Fruit fly (Drosophila melanogaster) whole organism, prepupa: Measurements from ENCODE around the gene CG2124.

Source experiments
- CG10631 ChIP-seq: fragments of 200-800 bp; sonication (Bioruptor generic); optimal IDR thresholded peaks from 2 replicates; lab custom pipeline; 2016; ENCODE audit warnings: missing biosample characterization, missing genetic modification characterization
- CG10669 ChIP-seq: fragments of 200-800 bp; sonication (Bioruptor generic); optimal IDR thresholded peaks from 3 replicates; lab custom pipeline; 2018; ENCODE audit warnings: missing biosample characterization, mild to moderate bottlenecking, missing genetic modification characterization, moderate library complexity
- CG11294 ChIP-seq: fragments of 200-800 bp; sonication (Bioruptor generic); IDR thresholded peaks from 2 replicates; pipeline ENCODE4 v1.3.6; 2022; ENCODE audit warnings: missing biosample characterization, missing genetic modification characterization
- CG11762 ChIP-seq: fragments of 200-800 bp; sonication (Bioruptor generic); optimal IDR thresholded peaks from 3 replicates; lab custom pipeline; 2016; ENCODE audit warnings: missing biosample characterization, missing genetic modification characterization; ENCODE audit not compliant: insufficient read depth
- CG11902 ChIP-seq: fragments of 200-800 bp; sonication (Bioruptor generic); optimal IDR thresholded peaks from 3 replicates; lab custom pipeline; 2016; ENCODE audit warnings: missing biosample characterization, missing genetic modification characterization
- CG1621 ChIP-seq: fragments of 200-800 bp; sonication (Bioruptor generic); optimal IDR thresholded peaks from 3 replicates; lab custom pipeline; 2018; ENCODE audit warnings: missing biosample characterization, mild to moderate bottlenecking, missing genetic modification characterization
- CG3032 ChIP-seq: fragments of 200-800 bp; optimal IDR thresholded peaks from 2 replicates; lab custom pipeline; 2019; ENCODE audit warnings: missing biosample characterization, mild to moderate bottlenecking, missing genetic modification characterization, moderate library complexity
- CG31627 ChIP-seq: fragments of 200-800 bp; sonication (Bioruptor generic); optimal IDR thresholded peaks from 3 replicates; lab custom pipeline; 2016; ENCODE audit warnings: missing biosample characterization, missing genetic modification characterization
- CG32006 ChIP-seq: fragments of 200-800 bp; sonication (Bioruptor generic); optimal IDR thresholded peaks from 3 replicates; lab custom pipeline; 2017; ENCODE audit warnings: missing biosample characterization, mild to moderate bottlenecking, missing genetic modification characterization
- CG34406 ChIP-seq: fragments of 200-800 bp; sonication (Bioruptor generic); optimal IDR thresholded peaks from 3 replicates; lab custom pipeline; 2016; ENCODE audit warnings: missing biosample characterization, missing genetic modification characterization
- CG4318 ChIP-seq: fragments of 200-800 bp; sonication (Bioruptor generic); optimal IDR thresholded peaks from 3 replicates; lab custom pipeline; 2017; ENCODE audit warnings: missing biosample characterization, mild to moderate bottlenecking, missing genetic modification characterization
- CG6276 ChIP-seq: fragments of 200-800 bp; sonication (Bioruptor generic); optimal IDR thresholded peaks from 2 replicates; lab custom pipeline; 2017; ENCODE audit warnings: missing biosample characterization, mild to moderate bottlenecking, missing genetic modification characterization
- CG6808 ChIP-seq: fragments of 200-800 bp; sonication (Bioruptor generic); optimal IDR thresholded peaks from 3 replicates; lab custom pipeline; 2017; ENCODE audit warnings: missing biosample characterization, missing genetic modification characterization, mild to moderate bottlenecking, moderate library complexity, missing genetic modification reagents
- CG6854 ChIP-seq: fragments of 200-800 bp; sonication (Bioruptor generic); optimal IDR thresholded peaks from 2 replicates; lab custom pipeline; 2017; ENCODE audit warnings: missing biosample characterization, mild to moderate bottlenecking, missing genetic modification characterization
- CG7368 ChIP-seq: fragments of 200-800 bp; sonication (Bioruptor generic); optimal IDR thresholded peaks from 3 replicates; lab custom pipeline; 2016; ENCODE audit warnings: missing biosample characterization, missing genetic modification characterization
- CG8119 ChIP-seq: fragments of 200-800 bp; sonication (Bioruptor generic); IDR thresholded peaks from 3 replicates; pipeline ENCODE4 v1.3.6; 2022; ENCODE audit warnings: missing biosample characterization, missing genetic modification characterization
- CG8632 ChIP-seq: fragments of 200-800 bp; sonication (Bioruptor generic); optimal IDR thresholded peaks from 3 replicates; lab custom pipeline; 2016; ENCODE audit warnings: missing biosample characterization, missing genetic modification characterization
- CG9139 ChIP-seq: fragments of 200-800 bp; sonication (Bioruptor generic); optimal IDR thresholded peaks from 3 replicates; lab custom pipeline; 2017; ENCODE audit warnings: missing biosample characterization, mild to moderate bottlenecking, missing genetic modification characterization
- Eip75B ChIP-seq: fragments of 200-800 bp; sonication (Bioruptor generic); optimal IDR thresholded peaks from 3 replicates; lab custom pipeline; 2016; ENCODE audit warnings: missing biosample characterization, missing genetic modification characterization
- Eip78C ChIP-seq: fragments of 200-800 bp; sonication (Bioruptor generic); peaks from one replicate; lab custom pipeline; 2016; ENCODE audit warnings: missing biosample characterization, missing genetic modification characterization
- Eip93F ChIP-seq: fragments of 200-800 bp; sonication (Bioruptor generic); optimal IDR thresholded peaks from 2 replicates; lab custom pipeline; 2016; ENCODE audit warnings: missing biosample characterization, mild to moderate bottlenecking, missing genetic modification characterization
- Ets21C ChIP-seq: fragments of 200-800 bp; sonication (Bioruptor generic); optimal IDR thresholded peaks from 3 replicates; lab custom pipeline; 2016; ENCODE audit warnings: missing biosample characterization, missing genetic modification characterization
- Hr38 ChIP-seq: sonication (Bioruptor generic); optimal IDR thresholded peaks from 2 replicates; lab custom pipeline; 2016; ENCODE audit warnings: missing biosample characterization, missing genetic modification characterization
- Hr39 ChIP-seq: fragments of 200-800 bp; sonication (Bioruptor generic); optimal IDR thresholded peaks from 2 replicates; lab custom pipeline; 2016; ENCODE audit warnings: missing biosample characterization, missing genetic modification characterization
- Lpt ChIP-seq: fragments of 200-800 bp; sonication (Bioruptor generic); optimal IDR thresholded peaks from 3 replicates; lab custom pipeline; 2016; ENCODE audit warnings: missing biosample characterization, missing genetic modification characterization
- OdsH ChIP-seq: fragments of 200-800 bp; sonication (Bioruptor generic); optimal IDR thresholded peaks from 3 replicates; lab custom pipeline; 2016; ENCODE audit warnings: missing biosample characterization, missing genetic modification characterization
- Sox102F ChIP-seq: fragments of 200-800 bp; sonication (Bioruptor generic); optimal IDR thresholded peaks from 2 replicates; lab custom pipeline; 2016; ENCODE audit warnings: missing biosample characterization, mild to moderate bottlenecking, missing genetic modification characterization
- Sox14 ChIP-seq: fragments of 200-800 bp; sonication (Bioruptor generic); optimal IDR thresholded peaks from 3 replicates; lab custom pipeline; 2016; ENCODE audit warnings: missing biosample characterization, missing genetic modification characterization
- acj6 ChIP-seq: fragments of 200-800 bp; sonication (Bioruptor generic); optimal IDR thresholded peaks from 3 replicates; lab custom pipeline; 2016; ENCODE audit warnings: missing biosample characterization, missing genetic modification characterization
- cyc ChIP-seq: fragments of 200-800 bp; sonication (Bioruptor generic); optimal IDR thresholded peaks from 3 replicates; lab custom pipeline; 2016; ENCODE audit warnings: missing biosample characterization, missing genetic modification characterization
- dac ChIP-seq: fragments of 200-800 bp; sonication (Bioruptor generic); optimal IDR thresholded peaks from 2 replicates; lab custom pipeline; 2017; ENCODE audit warnings: missing biosample characterization, mild to moderate bottlenecking, missing genetic modification characterization
- dsx ChIP-seq: fragments of 200-800 bp; optimal IDR thresholded peaks from 3 replicates; lab custom pipeline; 2019; ENCODE audit warnings: missing biosample characterization, mild to moderate bottlenecking, missing genetic modification characterization, moderate library complexity; ENCODE audit not compliant: poor library complexity, severe bottlenecking
- eg ChIP-seq: fragments of 200-800 bp; sonication (Bioruptor generic); IDR thresholded peaks from 3 replicates; pipeline ENCODE4 v1.3.6; 2022; ENCODE audit warnings: missing biosample characterization, missing genetic modification characterization
- esn ChIP-seq: fragments of 200-800 bp; sonication (Bioruptor generic); optimal IDR thresholded peaks from 2 replicates; lab custom pipeline; 2016; ENCODE audit warnings: missing biosample characterization, mild to moderate bottlenecking, missing genetic modification characterization, moderate library complexity
- fd85E ChIP-seq: fragments of 200-800 bp; sonication (Bioruptor generic); optimal IDR thresholded peaks from 3 replicates; lab custom pipeline; 2016; ENCODE audit warnings: missing biosample characterization, missing genetic modification characterization
- fkh ChIP-seq: fragments of 200-800 bp; sonication (Bioruptor generic); optimal IDR thresholded peaks from 3 replicates; lab custom pipeline; 2017; ENCODE audit warnings: missing biosample characterization, mild to moderate bottlenecking, missing genetic modification characterization, moderate library complexity
- lz ChIP-seq: fragments of 200-800 bp; sonication (Bioruptor generic); optimal IDR thresholded peaks from 3 replicates; lab custom pipeline; 2016; ENCODE audit warnings: missing biosample characterization, missing genetic modification characterization
- net ChIP-seq: fragments of 200-800 bp; sonication (Bioruptor generic); optimal IDR thresholded peaks from 3 replicates; lab custom pipeline; 2016; ENCODE audit warnings: missing biosample characterization, missing genetic modification characterization
- pdm3 ChIP-seq: fragments of 200-800 bp; sonication (Bioruptor generic); optimal IDR thresholded peaks from 3 replicates; lab custom pipeline; 2016; ENCODE audit warnings: missing biosample characterization, missing genetic modification characterization
- spab ChIP-seq: fragments of 200-800 bp; sonication (Bioruptor generic); optimal IDR thresholded peaks from 2 replicates; lab custom pipeline; 2017; ENCODE audit warnings: missing biosample characterization, mild to moderate bottlenecking, missing genetic modification characterization, missing genetic modification reagents
- ss ChIP-seq, 2 experiments: fragments of 200-800 bp; sonication (Bioruptor generic); optimal IDR thresholded peaks; 2 replicates in 1 of 2; 3 replicates in 1 of 2; lab custom pipeline; 2017 to 2018; ENCODE audit warnings: mild to moderate bottlenecking in 2 of 2, missing biosample characterization in 2 of 2, missing genetic modification characterization in 2 of 2, moderate library complexity in 1 of 2
- svp ChIP-seq: fragments of 200-800 bp; sonication (Bioruptor generic); peaks from one replicate; lab custom pipeline; 2016; ENCODE audit warnings: missing biosample characterization, missing genetic modification characterization
- topi ChIP-seq: fragments of 200-800 bp; sonication (Bioruptor generic); optimal IDR thresholded peaks from 3 replicates; lab custom pipeline; 2016; ENCODE audit warnings: missing biosample characterization, missing genetic modification characterization
- vri ChIP-seq: fragments of 200-800 bp; sonication (Bioruptor generic); optimal IDR thresholded peaks from 3 replicates; lab custom pipeline; 2016; ENCODE audit warnings: missing biosample characterization, mild to moderate bottlenecking, missing genetic modification characterization

CG2124 gene

DNA sequence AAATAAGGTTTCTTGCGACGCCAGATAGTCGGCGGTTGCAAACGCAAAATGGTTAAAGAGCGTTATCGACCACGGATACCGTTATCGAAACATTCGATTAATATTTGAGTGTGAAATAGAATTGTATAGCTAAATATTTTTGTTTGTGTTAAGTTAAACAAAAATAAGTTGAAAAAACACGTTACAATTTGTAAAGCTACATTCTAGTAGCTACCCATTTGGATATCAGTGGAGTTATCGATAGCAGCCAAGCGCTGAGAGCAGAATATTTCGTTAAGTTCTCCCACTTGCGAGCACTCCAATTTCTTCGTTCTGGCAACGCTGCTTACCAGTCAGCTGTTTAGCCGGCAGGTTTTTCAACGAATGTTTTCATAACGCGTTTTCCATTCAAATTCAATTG is at the start of gene CG2124, which contains the start of gene Hmr:
TSS of gene CG2124 (plus strand) at position 310 of the 400 bp plus-strand sequence.
TSS of gene Hmr (minus strand) at position 43 of the 400 bp plus-strand sequence.
- TF ChIP-seq Sox14 (GFP tag; lab: Kevin White, UChicago) (no peak), dac (GFP tag; lab: Kevin White, UChicago) (no peak), Hr39 (GFP tag; lab: Kevin White, UChicago) (no peak)
- TF ChIP-seq, all 60 proteins: peak for 0

dm6 chrX:10546631-10547030 is 49.3 kb upstream of the CG2124 start:
- TF ChIP-seq CG34406 = no peak
- no peak for TF ChIP-seq spab (GFP tag; lab: Kevin White, UChicago)
- TF ChIP-seq Sox14 (GFP tag; lab: Kevin White, UChicago) = no peak
- TF ChIP-seq CG9139 = no peak
- TF ChIP-seq acj6 (GFP tag; lab: Kevin White, UChicago) = no peak
- no peak for TF ChIP-seq CG10669 (GFP tag; lab: Kevin White, UChicago)
- TF ChIP-seq CG1621 (tag; lab: Kevin White, UChicago) = no peak
- TF ChIP-seq ss (GFP tag; optimal IDR thresholded peaks at IDR 0.05; lab: Kevin White, UChicago) = peak in 1 of 2 experiments; percentile 69
- peak; percentile 13 for TF ChIP-seq fkh
- TF ChIP-seq CG11294 = no peak
- no peak for TF ChIP-seq Lpt
- TF ChIP-seq Eip93F (GFP tag; lab: Kevin White, UChicago) = no peak
- TF ChIP-seq net = no peak
- no peak for TF ChIP-seq svp
- TF ChIP-seq CG3032 = no peak
- peak; percentile 90 for TF ChIP-seq dsx (GFP tag; lab: Kevin White, UChicago)
- TF ChIP-seq, all 60 proteins: peak for 3

DNA sequence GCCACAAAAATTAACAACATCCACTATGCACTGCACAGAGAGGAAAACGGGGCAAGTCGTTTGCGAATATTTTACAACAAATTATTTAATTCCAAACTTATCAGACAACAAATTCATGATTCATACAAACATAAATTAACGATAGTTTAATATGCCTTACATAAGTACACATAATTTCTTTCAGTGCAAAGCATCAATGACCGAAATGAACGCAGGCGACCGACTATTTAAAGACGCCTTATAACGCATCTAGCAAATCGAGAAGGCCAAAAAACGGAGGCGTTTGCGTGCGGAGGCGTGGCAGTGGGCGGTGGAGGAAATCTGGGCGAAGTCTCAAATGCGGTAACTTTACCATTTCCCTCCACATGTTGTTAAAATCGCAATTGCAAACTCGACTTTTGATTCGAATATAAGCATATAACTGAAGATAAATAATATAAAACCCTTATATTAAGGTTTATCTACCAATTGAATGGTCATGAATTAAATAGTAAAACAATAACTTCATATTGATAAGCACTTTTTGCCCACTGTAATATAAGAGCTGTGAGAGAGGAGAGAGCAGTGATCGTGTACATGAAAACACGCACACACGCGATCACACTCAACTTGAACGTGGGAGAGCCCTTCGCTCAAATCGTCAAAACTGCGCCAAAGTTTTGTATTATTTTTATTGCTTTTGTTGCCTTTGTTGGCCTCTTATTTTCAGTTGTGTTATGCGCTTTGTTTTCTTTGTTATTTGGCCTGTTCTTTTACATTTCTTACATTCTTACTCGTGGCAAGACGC is 48.7 kb upstream of the CG2124 start:
- TF ChIP-seq CG6808 (GFP tag; lab: Kevin White, UChicago) (peak; percentile 78), fkh (peak; percentile 6), Ets21C (GFP tag; lab: Kevin White, UChicago) (peak; percentile 90), vri (GFP tag; lab: Kevin White, UChicago) (peak; percentile 81), topi (GFP tag; lab: Kevin White, UChicago) (peak; percentile 96), CG31627 (GFP tag; lab: Kevin White, UChicago) (peak; percentile 94), acj6 (GFP tag; lab: Kevin White, UChicago) (peak; percentile 90), CG11762 (GFP tag; lab: Kevin White, UChicago) (peak; percentile 81), Sox102F (GFP tag; lab: Kevin White, UChicago) (peak; percentile 89), CG11294 (peak; percentile 93), CG10631 (peak; percentile 93), spab (GFP tag; lab: Kevin White, UChicago) (peak; percentile 80), Eip78C (GFP tag; lab: Kevin White, UChicago) (peak; percentile 98), CG1621 (tag; lab: Kevin White, UChicago) (peak; percentile 85), Lpt (peak; percentile 89), CG7368 (peak; percentile 84), net (peak; percentile 93), CG9139 (peak; percentile 49), CG6276 (GFP tag; lab: Kevin White, UChicago) (peak; percentile 94), Hr38 (GFP tag; lab: Kevin White, UChicago) (peak; percentile 65), CG8632 (GFP tag; lab: Kevin White, UChicago) (peak; percentile 85), pdm3 (GFP tag; lab: Kevin White, UChicago) (peak; percentile 94), lz (GFP tag; lab: Kevin White, UChicago) (peak; percentile 95), CG11902 (peak; percentile 84), CG32006 (GFP tag; lab: Kevin White, UChicago) (peak; percentile 96), CG4318 (GFP tag; lab: Kevin White, UChicago) (peak; percentile 93), eg (GFP tag; lab: Robert Waterston, UW) (peak; percentile 96), fd85E (GFP tag; lab: Kevin White, UChicago) (peak; percentile 46), cyc (peak; percentile 93), Sox14 (GFP tag; lab: Kevin White, UChicago) (peak; percentile 93), esn (GFP tag; lab: Kevin White, UChicago) (peak; percentile 95), CG8119 (GFP tag; lab: Robert Waterston, UW) (peak; percentile 96), Eip75B (GFP tag; lab: Kevin White, UChicago) (peak; percentile 90), ss (GFP tag; optimal IDR thresholded peaks at IDR 0.05; lab: Kevin White, UChicago) (peak; percentile 53 to 80), CG6854 (GFP tag; lab: Kevin White, UChicago) (peak; percentile 72), OdsH (peak; percentile 94), CG3032 (peak; percentile 86), Eip93F (GFP tag; lab: Kevin White, UChicago) (peak; percentile 75)
